Fruit fly (Drosophila melanogaster) whole organism, embryonic: ENCODE results near the gene CG5928.

Source experiments
- ATbp ChIP-seq: fragments of 200-800 bp; sonication (Bioruptor generic); optimal IDR thresholded peaks from 2 replicates; lab custom pipeline; 2017; ENCODE audit warnings: missing biosample characterization, mild to moderate bottlenecking, missing genetic modification characterization, missing genetic modification reagents
- Aef1 ChIP-seq: fragments of 200-800 bp; sonication (Bioruptor generic); IDR thresholded peaks from 3 replicates; pipeline ENCODE4 v1.3.6; 2022; ENCODE audit warnings: missing biosample characterization, missing genetic modification characterization
- B-H2 ChIP-seq: fragments of 200-800 bp; sonication (Bioruptor generic); optimal IDR thresholded peaks from 2 replicates; lab custom pipeline; 2018; ENCODE audit warnings: missing biosample characterization, mild to moderate bottlenecking, missing genetic modification characterization
- Bgb ChIP-seq: fragments of 200-800 bp; sonication (Bioruptor generic); IDR thresholded peaks from 2 replicates; pipeline ENCODE4 v1.3.6; 2022; ENCODE audit warnings: missing biosample characterization, missing genetic modification characterization; ENCODE audit not compliant: partially characterized antibody
- Blimp-1 ChIP-seq: fragments of 200-800 bp; sonication (Bioruptor generic); optimal IDR thresholded peaks from 3 replicates; lab custom pipeline; 2018; ENCODE audit warnings: missing biosample characterization, missing genetic modification characterization, mild to moderate bottlenecking, moderate library complexity, missing genetic modification reagents
- CG11093 ChIP-seq: fragments of 200-800 bp; sonication (Bioruptor generic); IDR thresholded peaks from 3 replicates; pipeline ENCODE4 v1.3.6; 2022; ENCODE audit warnings: missing biosample characterization, missing genetic modification characterization
- CG14050 ChIP-seq: fragments of 200-800 bp; sonication (Bioruptor generic); IDR thresholded peaks from 3 replicates; pipeline ENCODE4 v1.3.6; 2022; ENCODE audit warnings: missing biosample characterization, missing genetic modification characterization
- CG14710 ChIP-seq: fragments of 200-800 bp; sonication (Bioruptor generic); optimal IDR thresholded peaks from 3 replicates; lab custom pipeline; 2019; ENCODE audit warnings: missing biosample characterization, mild to moderate bottlenecking, missing genetic modification characterization, moderate library complexity
- CG14965 ChIP-seq: fragments of 200-800 bp; sonication (Bioruptor generic); optimal IDR thresholded peaks from 2 replicates; lab custom pipeline; 2016; ENCODE audit warnings: missing biosample characterization, missing genetic modification characterization, borderline replicate concordance
- CG15269 ChIP-seq: fragments of 200-800 bp; sonication (Bioruptor generic); optimal IDR thresholded peaks from 2 replicates; lab custom pipeline; 2018; ENCODE audit warnings: missing biosample characterization, mild to moderate bottlenecking, missing genetic modification characterization, moderate library complexity
- CG16813 ChIP-seq: fragments of 200-800 bp; sonication (Bioruptor generic); IDR thresholded peaks from 3 replicates; pipeline ENCODE4 v1.3.6; 2022; ENCODE audit warnings: missing biosample characterization, missing genetic modification characterization; ENCODE audit not compliant: partially characterized antibody
- CG17359 ChIP-seq: fragments of 200-800 bp; sonication (Bioruptor generic); optimal IDR thresholded peaks from 3 replicates; lab custom pipeline; 2018; ENCODE audit warnings: missing biosample characterization, mild to moderate bottlenecking, missing genetic modification characterization, moderate library complexity
- CG17802 ChIP-seq: fragments of 200-800 bp; sonication (Bioruptor generic); optimal IDR thresholded peaks from 2 replicates; lab custom pipeline; 2018; ENCODE audit warnings: missing biosample characterization, mild to moderate bottlenecking, missing genetic modification characterization, moderate library complexity
- CG17829 ChIP-seq: fragments of 200-800 bp; optimal IDR thresholded peaks from 2 replicates; lab custom pipeline; 2019; ENCODE audit warnings: missing biosample characterization, mild to moderate bottlenecking, missing genetic modification characterization, moderate library complexity
- CG18011 ChIP-seq: fragments of 200-800 bp; sonication (Bioruptor generic); optimal IDR thresholded peaks from 2 replicates; lab custom pipeline; 2017; ENCODE audit warnings: missing biosample characterization, missing genetic modification characterization, mild to moderate bottlenecking, moderate library complexity, missing genotype
- CG2678 ChIP-seq: fragments of 200-800 bp; sonication (Bioruptor generic); optimal IDR thresholded peaks from 3 replicates; lab custom pipeline; 2019; ENCODE audit warnings: missing biosample characterization, mild to moderate bottlenecking, missing genetic modification characterization, moderate library complexity
- CG32772 ChIP-seq: fragments of 200-800 bp; sonication (Bioruptor generic); IDR thresholded peaks from 2 replicates; pipeline ENCODE4 v1.3.6; 2022; ENCODE audit warnings: missing biosample characterization, missing genetic modification characterization
- CG4328 ChIP-seq: fragments of 200-800 bp; sonication (Bioruptor generic); optimal IDR thresholded peaks from 3 replicates; lab custom pipeline; 2017; ENCODE audit warnings: missing biosample characterization, missing genetic modification reagents, missing genetic modification characterization
- CG43689 ChIP-seq: fragments of 200-800 bp; sonication (Bioruptor generic); IDR thresholded peaks from 2 replicates; pipeline ENCODE4 v1.3.6; 2022; ENCODE audit warnings: missing biosample characterization, missing genetic modification characterization
- CG6791 ChIP-seq: fragments of 200-800 bp; sonication (Bioruptor generic); IDR thresholded peaks from 3 replicates; pipeline ENCODE4 v1.3.6; 2022; ENCODE audit warnings: missing biosample characterization, missing genetic modification characterization; ENCODE audit not compliant: partially characterized antibody
- CG8089 ChIP-seq: fragments of 200-800 bp; sonication (Bioruptor generic); optimal IDR thresholded peaks from 3 replicates; lab custom pipeline; 2016; ENCODE audit warnings: missing biosample characterization, missing genetic modification characterization
- CG9817 ChIP-seq: fragments of 200-800 bp; sonication (Bioruptor generic); optimal IDR thresholded peaks from 2 replicates; lab custom pipeline; 2018; ENCODE audit warnings: missing biosample characterization, mild to moderate bottlenecking, missing genetic modification characterization, moderate library complexity
- ERR ChIP-seq: fragments of 200-800 bp; sonication (Bioruptor generic); optimal IDR thresholded peaks from 2 replicates; lab custom pipeline; 2016; ENCODE audit warnings: missing biosample characterization, missing genetic modification characterization
- Elba2 ChIP-seq: fragments of 200-800 bp; sonication (Bioruptor generic); optimal IDR thresholded peaks from 3 replicates; lab custom pipeline; 2016; ENCODE audit warnings: missing biosample characterization, missing genetic modification characterization
- Hey ChIP-seq: fragments of 200-800 bp; sonication (Bioruptor generic); optimal IDR thresholded peaks from 3 replicates; lab custom pipeline; 2018; ENCODE audit warnings: missing biosample characterization, mild to moderate bottlenecking, missing genetic modification characterization
- Hr3 ChIP-seq: fragments of 200-800 bp; sonication (Bioruptor generic); optimal IDR thresholded peaks from 3 replicates; lab custom pipeline; 2016; ENCODE audit warnings: missing biosample characterization, missing genetic modification characterization
- Lim3 ChIP-seq: fragments of 200-800 bp; sonication (Bioruptor generic); IDR thresholded peaks from 2 replicates; pipeline ENCODE4 v1.3.6; 2022; ENCODE audit warnings: missing biosample characterization, missing genetic modification characterization
- PHDP ChIP-seq: fragments of 200-800 bp; sonication (Bioruptor generic); optimal IDR thresholded peaks from 3 replicates; lab custom pipeline; 2018; ENCODE audit warnings: missing biosample characterization, mild to moderate bottlenecking, missing genetic modification characterization, moderate library complexity
- Ptx1 ChIP-seq: fragments of 200-800 bp; sonication (Bioruptor generic); IDR thresholded peaks from 2 replicates; pipeline ENCODE4 v1.3.6; 2022; ENCODE audit warnings: missing biosample characterization, missing genetic modification characterization
- TFAM ChIP-seq: fragments of 200-800 bp; sonication (Bioruptor generic); optimal IDR thresholded peaks from 2 replicates; lab custom pipeline; 2017; ENCODE audit warnings: missing biosample characterization, missing genetic modification characterization, inconsistent platforms
- Taf1 ChIP-seq: fragments of 200-800 bp; sonication (Bioruptor generic); IDR thresholded peaks from 2 replicates; pipeline ENCODE4 v1.3.6; 2022; ENCODE audit warnings: missing biosample characterization, missing genetic modification characterization
- Tbp ChIP-seq: fragments of >200 bp; optimal IDR thresholded peaks from 2 replicates; lab custom pipeline; 2018; ENCODE audit warnings: missing biosample characterization, missing genetic modification characterization
- al ChIP-seq: fragments of 200-800 bp; sonication (Bioruptor generic); IDR thresholded peaks from 2 replicates; pipeline ENCODE4 v1.3.6; 2022; ENCODE audit warnings: missing biosample characterization, missing genetic modification characterization
- ara ChIP-seq: fragments of 200-800 bp; sonication (Bioruptor generic); IDR thresholded peaks from 2 replicates; pipeline ENCODE4 v1.3.6; 2022; ENCODE audit warnings: missing biosample characterization, missing genetic modification characterization
- bsh ChIP-seq, 2 experiments: fragments of 200-800 bp; sonication (Bioruptor generic); optimal IDR thresholded peaks; 2 replicates each; lab custom pipeline; 2017 to 2018; ENCODE audit warnings: mild to moderate bottlenecking in 2 of 2, missing biosample characterization in 2 of 2, missing genetic modification characterization in 2 of 2, moderate library complexity in 1 of 2
- cad ChIP-seq: fragments of >200 bp; optimal IDR thresholded peaks from 2 replicates; lab custom pipeline; 2017; ENCODE audit warnings: missing biosample characterization, missing genetic modification characterization
- cas ChIP-seq: fragments of 200-800 bp; sonication (Bioruptor generic); IDR thresholded peaks from 2 replicates; pipeline ENCODE4 v1.3.6; 2022; ENCODE audit warnings: missing biosample characterization, missing genetic modification characterization
- cg ChIP-seq: fragments of 200-800 bp; sonication (Bioruptor generic); optimal IDR thresholded peaks from 3 replicates; lab custom pipeline; 2019; ENCODE audit warnings: missing biosample characterization, mild to moderate bottlenecking, missing genetic modification characterization, moderate library complexity
- chif ChIP-seq, 2 experiments: fragments of 200-800 bp; sonication (Bioruptor generic); optimal IDR thresholded peaks; 3 replicates each; lab custom pipeline; 2016; ENCODE audit warnings: missing biosample characterization in 2 of 2, missing genetic modification characterization in 2 of 2
- chn ChIP-seq: fragments of 200-800 bp; sonication (Bioruptor generic); optimal IDR thresholded peaks from 2 replicates; lab custom pipeline; 2016; ENCODE audit warnings: missing biosample characterization, missing genetic modification characterization
- eve ChIP-seq, 2 experiments: fragments of >200 bp; optimal IDR thresholded peaks; 2 replicates each; lab custom pipeline; 2017; ENCODE audit warnings: missing biosample characterization in 2 of 2, missing genetic modification characterization in 2 of 2
- ftz-f1 ChIP-seq: fragments of 200-800 bp; sonication (Bioruptor generic); optimal IDR thresholded peaks from 2 replicates; lab custom pipeline; 2016; ENCODE audit warnings: missing biosample characterization, missing genetic modification characterization
- gce ChIP-seq: fragments of 200-800 bp; sonication (Bioruptor generic); IDR thresholded peaks from 3 replicates; pipeline ENCODE4 v1.3.6; 2022; ENCODE audit warnings: missing biosample characterization, missing genetic modification characterization
- her ChIP-seq: fragments of 200-800 bp; sonication (Bioruptor generic); optimal IDR thresholded peaks from 2 replicates; lab custom pipeline; 2016; ENCODE audit warnings: missing biosample characterization, missing genetic modification characterization
- oc ChIP-seq: fragments of 200-800 bp; sonication (Bioruptor generic); optimal IDR thresholded peaks from 2 replicates; lab custom pipeline; 2018; ENCODE audit warnings: missing biosample characterization, mild to moderate bottlenecking, missing genetic modification characterization, moderate library complexity
- pfk ChIP-seq: fragments of 200-800 bp; sonication (Bioruptor generic); optimal IDR thresholded peaks from 2 replicates; lab custom pipeline; 2018; ENCODE audit warnings: missing biosample characterization, mild to moderate bottlenecking, missing genetic modification characterization, moderate library complexity
- phol ChIP-seq: fragments of 200-800 bp; sonication (Bioruptor generic); optimal IDR thresholded peaks from 3 replicates; lab custom pipeline; 2018; ENCODE audit warnings: missing biosample characterization, mild to moderate bottlenecking, missing genetic modification characterization, moderate library complexity
- pita ChIP-seq: fragments of 200-800 bp; sonication (Bioruptor generic); optimal IDR thresholded peaks from 2 replicates; lab custom pipeline; 2017; ENCODE audit warnings: missing biosample characterization, mild to moderate bottlenecking, missing genetic modification characterization
- sens-2 ChIP-seq: fragments of 200-800 bp; sonication (Bioruptor generic); IDR thresholded peaks from 2 replicates; pipeline ENCODE4 v1.3.6; 2022; ENCODE audit warnings: missing biosample characterization, missing genetic modification characterization
- sug ChIP-seq: fragments of 200-800 bp; optimal IDR thresholded peaks from 2 replicates; lab custom pipeline; 2019; ENCODE audit warnings: missing biosample characterization, mild to moderate bottlenecking, missing genetic modification characterization, moderate library complexity
- vnd ChIP-seq: fragments of 200-800 bp; sonication (Bioruptor generic); IDR thresholded peaks from 3 replicates; pipeline ENCODE4 v1.3.6; 2022; ENCODE audit warnings: missing biosample characterization, missing genetic modification characterization; ENCODE audit not compliant: partially characterized antibody

Gene CG5928

DNA sequence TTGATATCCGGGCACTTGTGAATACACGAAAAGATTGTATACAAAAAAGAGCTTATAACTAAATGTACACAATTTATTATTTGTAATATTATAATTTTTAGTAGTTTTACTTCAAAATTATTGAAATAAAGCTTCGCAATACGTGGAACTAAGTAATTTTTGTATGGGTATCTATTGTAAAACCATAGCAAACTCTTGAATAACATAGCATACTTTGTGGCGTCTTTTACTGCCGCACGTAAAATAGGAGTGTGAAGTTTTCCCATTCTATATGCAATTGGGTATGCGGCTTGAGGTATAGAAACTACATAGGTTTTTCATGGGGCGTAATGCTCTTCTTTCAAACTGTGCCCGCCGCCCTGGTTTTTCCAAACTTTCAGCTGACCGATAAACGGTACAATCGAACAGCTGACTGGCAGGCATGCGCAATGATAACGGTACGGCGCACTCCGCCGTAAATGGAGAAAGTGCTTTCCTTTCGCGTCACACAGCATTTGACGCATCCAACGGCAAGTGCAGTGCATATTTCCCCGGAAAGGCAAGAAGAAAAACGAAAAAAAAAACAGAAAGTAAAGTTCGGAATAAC, 28.2 kb upstream of the CG5928 start, which contains the start of gene CG5937 (continued):
- TF ChIP-seq TFAM (GFP tag; lab: Kevin White, UChicago) (no peak), bsh (GFP tag; optimal IDR thresholded peaks at IDR 0.05; lab: Kevin White, UChicago) (no peak), her (no peak), CG8089 (GFP tag; lab: Kevin White, UChicago) (no peak), CG16813 (GFP tag; lab: Robert Waterston, UW) (no peak), vnd (GFP tag; lab: Robert Waterston, UW) (no peak), cas (no peak), Aef1 (GFP tag; lab: Robert Waterston, UW) (no peak), phol (peak; percentile 33), al (GFP tag; lab: Robert Waterston, UW) (no peak), CG14710 (peak; percentile 29), CG11093 (GFP tag; lab: Robert Waterston, UW) (no peak), chn (GFP tag; lab: Kevin White, UChicago) (no peak), Blimp-1 (GFP tag; lab: Kevin White, UChicago) (peak; percentile 5), pita (GFP tag; lab: Kevin White, UChicago) (no peak), CG6791 (0 out of 3 replicates have a peak, but pooled peaks have one; percentile 39), Elba2 (GFP tag; lab: Kevin White, UChicago) (no peak), Hr3 (no peak), CG9817 (tag; lab: Kevin White, UChicago) (no peak), ara (GFP tag; lab: Robert Waterston, UW) (no peak), CG14050 (GFP tag; lab: Robert Waterston, UW) (no peak), ATbp (GFP tag; lab: Kevin White, UChicago) (no peak), CG4328 (GFP tag; lab: Kevin White, UChicago) (peak; percentile 33), eve (GFP tag; optimal IDR thresholded peaks at IDR 0.05; lab: Kevin White, UChicago) (no peak), ftz-f1 (GFP tag; lab: Kevin White, UChicago) (no peak), CG32772 (GFP tag; lab: Robert Waterston, UW) (no peak), Tbp (GFP tag; lab: Kevin White, UChicago) (no peak), sug (tag; lab: Kevin White, UChicago) (no peak), ERR (GFP tag; lab: Kevin White, UChicago) (no peak), cad (GFP tag; lab: Kevin White, UChicago) (no peak), CG15269 (tag; lab: Kevin White, UChicago) (peak; percentile 27), PHDP (peak; percentile 24), oc (tag; lab: Kevin White, UChicago) (no peak), sens-2 (no peak), Lim3 (GFP tag; lab: Robert Waterston, UW) (no peak), Taf1 (no peak), CG43689 (no peak), Hey (tag; lab: Kevin White, UChicago) (no peak), CG17802 (tag; lab: Kevin White, UChicago) (no peak), chif (GFP tag; optimal IDR thresholded peaks at IDR 0.05; lab: Kevin White, UChicago) (no peak), CG14965 (GFP tag; lab: Kevin White, UChicago) (no peak), gce (GFP tag; lab: Robert Waterston, UW) (no peak), Bgb (GFP tag; lab: Robert Waterston, UW) (no peak), CG2678 (tag; lab: Kevin White, UChicago) (no peak), CG17829 (no peak), CG17359 (tag; lab: Kevin White, UChicago) (peak; percentile 10), pfk (GFP tag; lab: Kevin White, UChicago) (no peak), B-H2 (GFP tag; lab: Kevin White, UChicago) (no peak), cg (GFP tag; lab: Kevin White, UChicago) (no peak), Ptx1 (GFP tag; lab: Robert Waterston, UW) (no peak), CG18011 (GFP tag; lab: Kevin White, UChicago) (no peak)
